Fruit fly (Drosophila melanogaster) whole organism, embryonic: ENCODE results near the gene Cp7Fa.

Source experiments
- BEAF-32 ChIP-seq: fragments of 200-800 bp; sonication (Bioruptor generic); optimal IDR thresholded peaks from 3 replicates; lab custom pipeline; 2017; ENCODE audit warnings: missing biosample characterization, missing genetic modification characterization, mild to moderate bottlenecking, moderate library complexity, missing genetic modification reagents
- CG10209 ChIP-seq: fragments of 200-800 bp; sonication (Bioruptor generic); optimal IDR thresholded peaks from 3 replicates; lab custom pipeline; 2017; ENCODE audit warnings: missing biosample characterization, mild to moderate bottlenecking, missing genetic modification characterization, missing genetic modification reagents
- CG10979 ChIP-seq: fragments of 200-800 bp; sonication (Bioruptor generic); optimal IDR thresholded peaks from 2 replicates; lab custom pipeline; 2018; ENCODE audit warnings: missing biosample characterization, mild to moderate bottlenecking, missing genetic modification characterization, moderate library complexity
- CG12104 ChIP-seq: fragments of 200-800 bp; sonication (Bioruptor generic); optimal IDR thresholded peaks from 3 replicates; lab custom pipeline; 2016; ENCODE audit warnings: missing biosample characterization, missing genetic modification characterization
- CG13123 ChIP-seq: fragments of 200-800 bp; sonication (Bioruptor generic); optimal IDR thresholded peaks from 2 replicates; lab custom pipeline; 2016; ENCODE audit warnings: missing biosample characterization, missing genetic modification characterization
- CG13287 ChIP-seq: fragments of 200-800 bp; sonication (Bioruptor generic); IDR thresholded peaks from 2 replicates; pipeline ENCODE4 v1.3.6; 2022; ENCODE audit warnings: missing biosample characterization, missing genetic modification characterization; ENCODE audit not compliant: partially characterized antibody
- CG13624 ChIP-seq: fragments of 200-800 bp; sonication (Bioruptor generic); optimal IDR thresholded peaks from 2 replicates; lab custom pipeline; 2016; ENCODE audit warnings: missing biosample characterization, missing genetic modification characterization
- CG13775 ChIP-seq: fragments of 200-800 bp; sonication (Bioruptor generic); optimal IDR thresholded peaks from 3 replicates; lab custom pipeline; 2017; ENCODE audit warnings: missing biosample characterization, mild to moderate bottlenecking, missing genetic modification characterization
- CG14965 ChIP-seq: fragments of 200-800 bp; sonication (Bioruptor generic); optimal IDR thresholded peaks from 2 replicates; lab custom pipeline; 2016; ENCODE audit warnings: missing biosample characterization, missing genetic modification characterization, borderline replicate concordance
- CG15514 ChIP-seq: fragments of 200-800 bp; sonication (Bioruptor generic); optimal IDR thresholded peaks from 3 replicates; lab custom pipeline; 2017; ENCODE audit warnings: missing biosample characterization, missing genetic modification characterization, mild to moderate bottlenecking, moderate library complexity, missing genetic modification reagents
- CG15601 ChIP-seq: fragments of 200-800 bp; sonication (Bioruptor generic); optimal IDR thresholded peaks from 3 replicates; lab custom pipeline; 2019; ENCODE audit warnings: missing biosample characterization, mild to moderate bottlenecking, missing genetic modification characterization, moderate library complexity
- CG1647 ChIP-seq: fragments of 200-800 bp; sonication (Bioruptor generic); optimal IDR thresholded peaks from 3 replicates; lab custom pipeline; 2016; ENCODE audit warnings: missing biosample characterization, missing genetic modification characterization
- CG18476 ChIP-seq: fragments of 200-800 bp; sonication (Bioruptor generic); optimal IDR thresholded peaks from 2 replicates; lab custom pipeline; 2016; ENCODE audit warnings: missing biosample characterization, mild to moderate bottlenecking, missing genetic modification characterization
- CG2116 ChIP-seq: fragments of 200-800 bp; sonication (Bioruptor generic); optimal IDR thresholded peaks from 3 replicates; lab custom pipeline; 2018; ENCODE audit warnings: missing biosample characterization, mild to moderate bottlenecking, missing genetic modification characterization
- CG30403 ChIP-seq: fragments of 200-800 bp; sonication (Bioruptor generic); optimal IDR thresholded peaks from 3 replicates; lab custom pipeline; 2016; ENCODE audit warnings: missing biosample characterization, missing genetic modification characterization
- CG3995 ChIP-seq: fragments of 200-800 bp; sonication (Bioruptor generic); optimal IDR thresholded peaks from 3 replicates; lab custom pipeline; 2016; ENCODE audit warnings: missing biosample characterization, missing genetic modification characterization
- CG4404 ChIP-seq: fragments of 200-800 bp; sonication (Bioruptor generic); IDR thresholded peaks from 2 replicates; pipeline ENCODE4 v1.3.6; 2022; ENCODE audit warnings: missing biosample characterization, missing genetic modification characterization
- CG4424 ChIP-seq: fragments of 200-800 bp; sonication (Bioruptor generic); optimal IDR thresholded peaks from 3 replicates; lab custom pipeline; 2016; ENCODE audit warnings: missing biosample characterization, missing genetic modification characterization
- CG4730 ChIP-seq: fragments of 200-800 bp; sonication (Bioruptor generic); IDR thresholded peaks from 2 replicates; pipeline ENCODE4 v1.3.6; 2022; ENCODE audit warnings: missing biosample characterization, missing genetic modification characterization
- Dll ChIP-seq: fragments of 200-800 bp; sonication (Bioruptor generic); IDR thresholded peaks from 4 replicates; pipeline ENCODE4 v1.3.6; 2022; ENCODE audit warnings: missing biosample characterization, missing genetic modification characterization; ENCODE audit not compliant: partially characterized antibody
- Dp ChIP-seq: fragments of 200-800 bp; sonication (Bioruptor generic); optimal IDR thresholded peaks from 2 replicates; lab custom pipeline; 2018; ENCODE audit warnings: missing biosample characterization, mild to moderate bottlenecking, missing genetic modification characterization, moderate library complexity
- Dref ChIP-seq: fragments of 200-800 bp; sonication (Bioruptor generic); IDR thresholded peaks from 2 replicates; pipeline ENCODE4 v1.3.6; 2022; ENCODE audit warnings: missing biosample characterization, missing genetic modification characterization
- E2f2 ChIP-seq: fragments of 200-800 bp; sonication (Bioruptor generic); IDR thresholded peaks from 2 replicates; pipeline ENCODE4 v1.3.6; 2022; ENCODE audit warnings: missing biosample characterization, missing genetic modification characterization
- Eip74EF ChIP-seq, 2 experiments: fragments of 200-800 bp in 1 of 2; fragments of >200 bp in 1 of 2; sonication (Bioruptor generic) in 1 of 2; optimal IDR thresholded peaks; 2 replicates each; lab custom pipeline; 2017 to 2019; ENCODE audit warnings: missing biosample characterization in 2 of 2, missing genetic modification characterization in 2 of 2, mild to moderate bottlenecking in 1 of 2, moderate library complexity in 1 of 2
- HLH3B ChIP-seq: fragments of 200-800 bp; sonication (Bioruptor generic); IDR thresholded peaks from 2 replicates; pipeline ENCODE4 v1.3.6; 2022; ENCODE audit warnings: missing biosample characterization, missing genetic modification characterization
- MESR4 ChIP-seq: fragments of 200-800 bp; sonication (Bioruptor generic); optimal IDR thresholded peaks from 2 replicates; lab custom pipeline; 2018; ENCODE audit warnings: missing biosample characterization, mild to moderate bottlenecking, missing genetic modification characterization, moderate library complexity
- MTF-1 ChIP-seq: fragments of 200-800 bp; sonication (Bioruptor generic); optimal IDR thresholded peaks from 2 replicates; lab custom pipeline; 2018; ENCODE audit warnings: missing biosample characterization, mild to moderate bottlenecking, missing genetic modification characterization, borderline replicate concordance
- NC2α ChIP-seq: fragments of 200-800 bp; sonication (Bioruptor generic); optimal IDR thresholded peaks from 2 replicates; lab custom pipeline; 2016; ENCODE audit warnings: missing biosample characterization, missing genetic modification characterization
- NfI ChIP-seq: fragments of 200-800 bp; sonication (Bioruptor generic); optimal IDR thresholded peaks from 3 replicates; lab custom pipeline; 2018; ENCODE audit warnings: missing biosample characterization, mild to moderate bottlenecking, missing genetic modification characterization, moderate library complexity
- Poxn ChIP-seq: fragments of 200-800 bp; sonication (Bioruptor generic); IDR thresholded peaks from 2 replicates; pipeline ENCODE4 v1.3.6; 2022; ENCODE audit warnings: missing biosample characterization, missing genetic modification characterization
- Rx ChIP-seq: fragments of 200-800 bp; sonication (Bioruptor generic); IDR thresholded peaks from 2 replicates; pipeline ENCODE4 v1.3.6; 2022; ENCODE audit warnings: missing biosample characterization, missing genetic modification characterization
- Sox100B ChIP-seq: fragments of 200-800 bp; sonication (Bioruptor generic); optimal IDR thresholded peaks from 3 replicates; lab custom pipeline; 2018; ENCODE audit warnings: missing biosample characterization, mild to moderate bottlenecking, missing genetic modification characterization
- Sox102F ChIP-seq: fragments of 200-800 bp; sonication (Bioruptor generic); optimal IDR thresholded peaks from 2 replicates; lab custom pipeline; 2018; ENCODE audit warnings: missing biosample characterization, mild to moderate bottlenecking, missing genetic modification characterization, moderate library complexity
- TFAM ChIP-seq: fragments of 200-800 bp; sonication (Bioruptor generic); optimal IDR thresholded peaks from 2 replicates; lab custom pipeline; 2017; ENCODE audit warnings: missing biosample characterization, missing genetic modification characterization, inconsistent platforms
- Xrp1 ChIP-seq: fragments of 200-800 bp; sonication (Bioruptor generic); IDR thresholded peaks from 2 replicates; pipeline ENCODE4 v1.3.6; 2022; ENCODE audit warnings: missing biosample characterization, missing genetic modification characterization
- dati ChIP-seq: fragments of 200-800 bp; sonication (Bioruptor generic); IDR thresholded peaks from 2 replicates; pipeline ENCODE4 v1.3.6; 2022; ENCODE audit warnings: missing biosample characterization, missing genetic modification characterization
- exex ChIP-seq: fragments of 200-800 bp; sonication (Bioruptor generic); optimal IDR thresholded peaks from 4 replicates; lab custom pipeline; 2018; ENCODE audit warnings: missing biosample characterization, mild to moderate bottlenecking, missing genetic modification characterization, moderate library complexity
- ftz-f1 ChIP-seq: fragments of 200-800 bp; sonication (Bioruptor generic); optimal IDR thresholded peaks from 2 replicates; lab custom pipeline; 2016; ENCODE audit warnings: missing biosample characterization, missing genetic modification characterization
- gem ChIP-seq: fragments of 200-800 bp; sonication (Bioruptor generic); optimal IDR thresholded peaks from 2 replicates; lab custom pipeline; 2019; ENCODE audit warnings: missing biosample characterization, mild to moderate bottlenecking, missing genetic modification characterization, moderate library complexity
- gfzf ChIP-seq: fragments of 200-800 bp; sonication (Bioruptor generic); optimal IDR thresholded peaks from 2 replicates; lab custom pipeline; 2016; ENCODE audit warnings: missing biosample characterization, mild to moderate bottlenecking, missing genetic modification characterization, moderate library complexity
- luna ChIP-seq: fragments of 200-800 bp; sonication (Bioruptor generic); optimal IDR thresholded peaks from 2 replicates; lab custom pipeline; 2016; ENCODE audit warnings: missing biosample characterization, missing genetic modification characterization
- phol ChIP-seq: fragments of 200-800 bp; sonication (Bioruptor generic); optimal IDR thresholded peaks from 3 replicates; lab custom pipeline; 2018; ENCODE audit warnings: missing biosample characterization, mild to moderate bottlenecking, missing genetic modification characterization, moderate library complexity
- prd ChIP-seq, 3 experiments: fragments of >200 bp in 2 of 3; fragments of 200-800 bp in 1 of 3; sonication (Bioruptor generic) in 1 of 3; optimal IDR thresholded peaks in 2 of 3; IDR thresholded peaks in 1 of 3; 2 replicates in 2 of 3; 3 replicates in 1 of 3; pipeline versions ENCODE4 v1.3.6 to Lab custom; 2017 to 2022; ENCODE audit warnings: missing biosample characterization in 1 of 3, missing genetic modification characterization in 1 of 3
- psq ChIP-seq: fragments of 200-800 bp; sonication (Bioruptor generic); optimal IDR thresholded peaks from 2 replicates; lab custom pipeline; 2017; ENCODE audit warnings: missing biosample characterization, missing genetic modification characterization
- pzg ChIP-seq: fragments of 200-800 bp; sonication (Bioruptor generic); optimal IDR thresholded peaks from 3 replicates; lab custom pipeline; 2018; ENCODE audit warnings: missing biosample characterization, mild to moderate bottlenecking, missing genetic modification characterization, moderate library complexity
- row ChIP-seq: fragments of 200-800 bp; sonication (Bioruptor generic); IDR thresholded peaks from 3 replicates; pipeline ENCODE4 v1.3.6; 2022; ENCODE audit warnings: missing biosample characterization, missing genetic modification characterization
- stwl ChIP-seq: fragments of 200-800 bp; sonication (Bioruptor generic); optimal IDR thresholded peaks from 3 replicates; lab custom pipeline; 2018; ENCODE audit warnings: missing biosample characterization, mild to moderate bottlenecking, missing genetic modification characterization, moderate library complexity
- trem ChIP-seq: fragments of 200-800 bp; optimal IDR thresholded peaks from 3 replicates; lab custom pipeline; 2019; ENCODE audit warnings: missing biosample characterization, mild to moderate bottlenecking, missing genetic modification characterization, moderate library complexity

Cp7Fa gene

DNA sequence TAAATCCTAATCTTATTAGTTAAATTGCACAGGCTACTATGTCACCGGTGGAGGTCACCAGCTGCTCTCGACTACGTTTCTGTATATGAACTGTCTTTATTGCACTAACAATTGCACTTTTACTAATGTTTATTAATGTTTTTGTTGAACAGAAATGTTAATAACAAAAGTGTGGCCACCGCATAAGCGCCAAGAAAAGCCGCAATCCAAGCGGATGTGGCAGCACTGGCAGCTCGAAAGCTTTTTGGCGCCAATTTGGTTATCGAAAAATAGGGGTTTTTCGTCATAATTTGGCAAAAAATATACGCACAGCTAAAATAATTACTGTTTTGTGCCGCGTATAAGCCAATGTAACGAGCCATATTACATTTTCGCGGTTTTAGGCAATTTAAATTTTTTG lies 28.5 kb upstream of the Cp7Fa start, which contains the start of gene CG12123 (continued):
- TF ChIP-seq CG12104 (GFP tag; lab: Kevin White, UChicago) (no peak), CG15601 (no peak), MESR4 (GFP tag; lab: Kevin White, UChicago) (peak; percentile 7), MTF-1 (no peak), CG3995 (GFP tag; lab: Kevin White, UChicago) (no peak), CG15514 (no peak), TFAM (no peak), psq (no peak), Dref (GFP tag; lab: Robert Waterston, UW) (peak; percentile 65), ftz-f1 (GFP tag; lab: Kevin White, UChicago) (no peak), dati (GFP tag; lab: Robert Waterston, UW) (no peak), gfzf (GFP tag; lab: Kevin White, UChicago) (peak; percentile 76), CG10209 (GFP tag; lab: Kevin White, UChicago) (no peak)

DNA sequence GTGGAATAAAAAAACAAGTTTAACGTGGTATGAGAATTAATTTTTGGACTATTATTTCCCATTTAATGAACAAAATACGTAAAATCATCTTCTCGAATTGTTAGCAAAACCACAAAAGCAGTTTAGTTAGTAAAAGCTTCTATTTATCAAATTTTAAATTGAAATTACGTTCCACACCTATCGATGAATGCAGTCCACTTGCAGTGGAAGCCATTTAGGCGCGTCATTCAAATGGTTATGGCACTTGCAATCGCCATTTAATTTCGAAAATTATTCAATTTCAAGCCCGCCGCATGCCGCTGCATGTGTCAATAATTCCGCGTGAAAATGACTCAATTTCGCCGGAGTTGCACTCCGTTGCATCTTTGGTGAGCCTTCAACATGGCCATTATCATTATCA lies 27.8 kb upstream of the Cp7Fa start:
- TF ChIP-seq CG4730 (no peak), Dp (GFP tag; lab: Kevin White, UChicago) (peak; percentile 70), Dll (GFP tag; lab: Robert Waterston, UW) (0 out of 4 replicates have a peak, but pooled peaks have one; percentile 37), CG18476 (GFP tag; lab: Kevin White, UChicago) (no peak), phol (tag; lab: Kevin White, UChicago) (peak; percentile 14), Dref (GFP tag; lab: Robert Waterston, UW) (peak; percentile 39; the same call in 1 of the 2 replicates), BEAF-32 (GFP tag; lab: Kevin White, UChicago) (peak; percentile 8), E2f2 (GFP tag; lab: Robert Waterston, UW) (peak; percentile 86)

DNA sequence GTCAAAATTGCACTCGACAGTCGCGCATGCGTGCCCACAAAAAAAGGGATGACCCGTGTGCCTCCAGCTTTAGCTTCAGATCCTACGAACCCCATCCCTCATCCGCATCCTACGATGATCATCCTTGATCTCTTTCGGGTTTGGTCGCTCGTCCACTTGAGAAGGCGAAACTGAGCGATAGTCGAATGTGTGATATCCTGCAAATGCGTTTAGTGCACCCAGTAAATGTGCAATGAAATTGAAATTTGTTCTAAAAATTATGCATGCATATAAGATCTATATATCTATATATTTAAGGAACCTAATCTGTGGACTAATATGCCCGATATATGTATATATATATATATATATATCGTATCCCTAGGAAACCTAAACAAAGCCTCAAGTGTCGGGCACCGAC lies 26.4 kb upstream of the Cp7Fa start:
- no peak for TF ChIP-seq NC2α (GFP tag; lab: Kevin White, UChicago)
- TF ChIP-seq CG10979 = no peak
- TF ChIP-seq row = no peak; the same call in 2 of the 3 replicates
- no peak for TF ChIP-seq CG13624 (GFP tag; lab: Kevin White, UChicago)
- no peak for TF ChIP-seq CG1647 (GFP tag; lab: Kevin White, UChicago)
- TF ChIP-seq CG30403 (GFP tag; lab: Kevin White, UChicago) = no peak
- TF ChIP-seq Sox100B = no peak
- peak; percentile 6; the same call in 1 of the 2 replicates for TF ChIP-seq Rx
- no peak for TF ChIP-seq gem (tag; lab: Kevin White, UChicago)
- TF ChIP-seq CG14965 (GFP tag; lab: Kevin White, UChicago) = no peak
- TF ChIP-seq CG13287 = no peak
- no peak for TF ChIP-seq stwl (tag; lab: Kevin White, UChicago)
- no peak for TF ChIP-seq luna (GFP tag; lab: Kevin White, UChicago)
- TF ChIP-seq exex (tag; lab: Kevin White, UChicago) = no peak
- TF ChIP-seq Xrp1 = peak; percentile 28; the same call in 1 of the 2 replicates
- no peak for TF ChIP-seq CG13775 (GFP tag; lab: Kevin White, UChicago)
- TF ChIP-seq Eip74EF (GFP tag; optimal IDR thresholded peaks at IDR 0.05; lab: Kevin White, UChicago) = no peak
- no peak for TF ChIP-seq Poxn
- no peak for TF ChIP-seq CG13123 (GFP tag; lab: Kevin White, UChicago)
- no peak for TF ChIP-seq trem (tag; lab: Kevin White, UChicago)
- no peak for TF ChIP-seq CG4424 (GFP tag; lab: Kevin White, UChicago)
- no peak for TF ChIP-seq pzg (GFP tag; lab: Kevin White, UChicago)
- TF ChIP-seq NfI = no peak
- TF ChIP-seq HLH3B (GFP tag; lab: Robert Waterston, UW) = no peak
- TF ChIP-seq prd (optimal IDR thresholded peaks at IDR 0.05; lab: Kevin White, UChicago) = no peak
- TF ChIP-seq prd (GFP tag; IDR thresholded peaks at IDR 0.05; lab: Robert Waterston, UW) = peak; percentile 63; the same call in 2 of the 3 replicates
- TF ChIP-seq Sox102F (GFP tag; lab: Kevin White, UChicago) = no peak
- peak; percentile 71 for TF ChIP-seq CG4404 (GFP tag; lab: Robert Waterston, UW)
- no peak for TF ChIP-seq CG2116 (GFP tag; lab: Kevin White, UChicago)
